Fruit fly (Drosophila melanogaster) whole organism, prepupa: ENCODE data around the gene ClpP.

Experiments
- CG16779 ChIP-seq: fragments of 200-800 bp; sonication (Bioruptor generic); optimal IDR thresholded peaks from 3 replicates; lab custom pipeline; 2017; ENCODE audit warnings: missing biosample characterization, mild to moderate bottlenecking, missing genetic modification characterization
- Hr4 ChIP-seq: fragments of 200-800 bp; sonication (Bioruptor generic); optimal IDR thresholded peaks from 3 replicates; lab custom pipeline; 2016; ENCODE audit warnings: missing biosample characterization, missing genetic modification characterization
- Lpt ChIP-seq: fragments of 200-800 bp; sonication (Bioruptor generic); optimal IDR thresholded peaks from 3 replicates; lab custom pipeline; 2016; ENCODE audit warnings: missing biosample characterization, missing genetic modification characterization
- dac ChIP-seq: fragments of 200-800 bp; sonication (Bioruptor generic); optimal IDR thresholded peaks from 2 replicates; lab custom pipeline; 2017; ENCODE audit warnings: missing biosample characterization, mild to moderate bottlenecking, missing genetic modification characterization
- eg ChIP-seq: fragments of 200-800 bp; sonication (Bioruptor generic); IDR thresholded peaks from 3 replicates; pipeline ENCODE4 v1.3.6; 2022; ENCODE audit warnings: missing biosample characterization, missing genetic modification characterization
- esn ChIP-seq: fragments of 200-800 bp; sonication (Bioruptor generic); optimal IDR thresholded peaks from 2 replicates; lab custom pipeline; 2016; ENCODE audit warnings: missing biosample characterization, mild to moderate bottlenecking, missing genetic modification characterization, moderate library complexity
- net ChIP-seq: fragments of 200-800 bp; sonication (Bioruptor generic); optimal IDR thresholded peaks from 3 replicates; lab custom pipeline; 2016; ENCODE audit warnings: missing biosample characterization, missing genetic modification characterization
- pdm3 ChIP-seq: fragments of 200-800 bp; sonication (Bioruptor generic); optimal IDR thresholded peaks from 3 replicates; lab custom pipeline; 2016; ENCODE audit warnings: missing biosample characterization, missing genetic modification characterization

dm6 chr2L:10386208-10386805 is 29.7 kb downstream of the ClpP start, which contains the start of the genes Cdk1 and mRpS7:
- peak; percentile 28 for TF ChIP-seq dac
- TF ChIP-seq Hr4 (GFP tag; lab: Kevin White, UChicago): peak; percentile 73
- no peak for TF ChIP-seq net (GFP tag; lab: Kevin White, UChicago)
- peak; percentile 48 for TF ChIP-seq Lpt
- TF ChIP-seq esn (GFP tag; lab: Kevin White, UChicago): peak; percentile 77
- TF ChIP-seq CG16779: no peak
- peak; percentile 78 for TF ChIP-seq pdm3
- no peak; the same call in 1 of the 3 replicates for TF ChIP-seq eg (GFP tag; lab: Robert Waterston, UW)
